Worm (Caenorhabditis elegans): Measurements from ENCODE around the gene F57B7.2.

ce11 chrV:11407251-11407650 is 36.2 kb downstream of the F57B7.2 start, which contains the start of gene K03B8.6:
- TF ChIP-seq ama-1 (optimal IDR thresholded peaks at IDR 0.05) (no peak), ceh-82 (tag; optimal IDR thresholded peaks at IDR 0.05) (no peak)
